Fruit fly (Drosophila melanogaster): ENCODE data around the gene CG9514.

dm6 chrX:14837983-14838382, 58.7 kb downstream of the CG9514 start, which contains the start of gene Grx5:
- TF ChIP-seq esn (GFP tag; optimal IDR thresholded peaks at IDR 0.05) (no peak), pdm3 (GFP tag; optimal IDR thresholded peaks at IDR 0.05) (no peak), CG8632 (GFP tag; optimal IDR thresholded peaks at IDR 0.05) (no peak), CG1621 (tag; optimal IDR thresholded peaks at IDR 0.05) (no peak), Hr4 (GFP tag; optimal IDR thresholded peaks at IDR 0.05) (no peak)
